Worm (Caenorhabditis elegans) whole organism, L4 larva: Measurements from ENCODE around the gene flp-21.

Experiments
- F10B5.3 ChIP-seq: sonication (generic microtip); optimal IDR thresholded peaks from 2 replicates; lab custom pipeline; 2016; ENCODE audit warnings: mild to moderate bottlenecking, missing genetic modification characterization, missing compliant biosample characterization
- F37D6.2 ChIP-seq: sonication (generic microtip); optimal IDR thresholded peaks from 2 replicates; lab custom pipeline; 2016; ENCODE audit warnings: mild to moderate bottlenecking, missing genetic modification characterization, missing compliant biosample characterization
- R02D3.7 ChIP-seq: fragments of 150-350 bp; sonication (generic microtip); optimal IDR thresholded peaks from 3 replicates; lab custom pipeline; 2014; ENCODE audit warnings: missing biosample characterization, missing genetic modification characterization
- Y5F2A.4 ChIP-seq: fragments of 200-800 bp; sonication (Bioruptor generic); optimal IDR thresholded peaks from 2 replicates; lab custom pipeline; 2018; ENCODE audit warnings: mild to moderate bottlenecking, missing genetic modification characterization, missing compliant biosample characterization
- Y75B8A.6 ChIP-seq: fragments of 200-800 bp; sonication (Bioruptor generic); IDR thresholded peaks from 2 replicates; pipeline ENCODE4 v1.3.6; 2022; ENCODE audit warnings: missing genetic modification reagents, missing genetic modification characterization, missing compliant biosample characterization
- ZK546.5 ChIP-seq, 2 experiments: sonication (generic microtip); optimal IDR thresholded peaks; 2 replicates each; lab custom pipeline; 2017; ENCODE audit warnings: missing biosample characterization in 2 of 2, missing genetic modification characterization in 2 of 2
- ceh-20 ChIP-seq: fragments of 200-800 bp; sonication (Bioruptor generic); IDR thresholded peaks from 2 replicates; pipeline ENCODE4 v1.3.6; 2022; ENCODE audit warnings: missing genetic modification reagents, missing genetic modification characterization, missing compliant biosample characterization
- cey-2 ChIP-seq: sonication (generic microtip); optimal IDR thresholded peaks from 3 replicates; lab custom pipeline; 2017; ENCODE audit warnings: missing genetic modification characterization, mild to moderate bottlenecking, missing compliant biosample characterization, antibody characterized with exemption, borderline replicate concordance; ENCODE audit not compliant: insufficient read depth
- daf-16 ChIP-seq, 3 experiments: sonication (generic microtip); optimal IDR thresholded peaks; 2 replicates each; lab custom pipeline; 2016 to 2017; ENCODE audit warnings: missing genetic modification characterization in 3 of 3, missing genetic modification reagents in 3 of 3, mild to moderate bottlenecking in 2 of 3, missing compliant biosample characterization in 2 of 3, missing biosample characterization in 1 of 3, moderate library complexity in 1 of 3
- dmd-6 ChIP-seq: fragments of 200-800 bp; sonication (Bioruptor generic); IDR thresholded peaks from 2 replicates; pipeline ENCODE4 v1.3.6; 2022; ENCODE audit warnings: missing genetic modification reagents, missing genetic modification characterization, missing compliant biosample characterization
- dpl-1 ChIP-seq: fragments of 150-350 bp; optimal IDR thresholded peaks from 2 replicates; lab custom pipeline; 2014; ENCODE audit warnings: missing biosample characterization, missing genetic modification reagents, missing genetic modification characterization
- dve-1 ChIP-seq: sonication (generic microtip); optimal IDR thresholded peaks from 2 replicates; lab custom pipeline; 2017; ENCODE audit warnings: antibody characterized with exemption, mild to moderate bottlenecking, missing genetic modification characterization, missing compliant biosample characterization; ENCODE audit not compliant: insufficient read depth
- egl-43 ChIP-seq: fragments of 200-800 bp; sonication (Bioruptor generic); IDR thresholded peaks from 2 replicates; pipeline ENCODE4 v1.3.6; 2022; ENCODE audit warnings: missing genetic modification reagents, missing genetic modification characterization, missing compliant biosample characterization
- fos-1 ChIP-seq: fragments of 150-350 bp; optimal IDR thresholded peaks from 2 replicates; lab custom pipeline; 2014; ENCODE audit warnings: missing biosample characterization, missing genetic modification characterization
- hlh-11 ChIP-seq: fragments of 200-800 bp; sonication (Bioruptor generic); optimal IDR thresholded peaks from 2 replicates; lab custom pipeline; 2018; ENCODE audit warnings: mild to moderate bottlenecking, missing genetic modification characterization, missing compliant biosample characterization
- hlh-30 ChIP-seq: sonication (generic microtip); optimal IDR thresholded peaks from 2 replicates; lab custom pipeline; 2017; ENCODE audit warnings: antibody characterized with exemption, mild to moderate bottlenecking, missing genetic modification characterization, missing compliant biosample characterization; ENCODE audit not compliant: insufficient read depth
- hmg-1.1 ChIP-seq: fragments of 200-800 bp; sonication (Bioruptor generic); IDR thresholded peaks from 2 replicates; pipeline ENCODE4 v1.3.6; 2022; ENCODE audit warnings: missing genetic modification reagents, missing genetic modification characterization, missing compliant biosample characterization
- lim-7 ChIP-seq: fragments of 200-800 bp; sonication (Bioruptor generic); IDR thresholded peaks from 2 replicates; pipeline ENCODE4 v1.3.6; 2022; ENCODE audit warnings: missing genetic modification characterization, missing compliant biosample characterization
- lin-1 ChIP-seq: fragments of 200-800 bp; sonication (Bioruptor generic); IDR thresholded peaks from 2 replicates; pipeline ENCODE4 v1.3.6; 2022; ENCODE audit warnings: missing genetic modification reagents, missing genetic modification characterization, missing compliant biosample characterization
- lin-13 ChIP-seq: fragments of 150-350 bp; optimal IDR thresholded peaks from 2 replicates; lab custom pipeline; 2014; ENCODE audit warnings: missing biosample characterization, missing genetic modification reagents, missing genetic modification characterization
- lin-15B ChIP-seq: fragments of 150-350 bp; sonication (generic microtip); optimal IDR thresholded peaks from 3 replicates; lab custom pipeline; 2014; ENCODE audit warnings: missing biosample characterization, missing genetic modification characterization
- madf-5 ChIP-seq, 2 experiments: fragments of 200-800 bp; sonication (Bioruptor generic); IDR thresholded peaks; 2 replicates each; pipeline ENCODE4 v1.3.6; 2022; ENCODE audit warnings: missing compliant biosample characterization in 2 of 2, missing genetic modification characterization in 2 of 2
- mdt-29 ChIP-seq: fragments of 200-800 bp; sonication (Bioruptor generic); IDR thresholded peaks from 2 replicates; pipeline ENCODE4 v1.3.6; 2022; ENCODE audit warnings: missing genetic modification reagents, missing genetic modification characterization, missing compliant biosample characterization
- mep-1 ChIP-seq: fragments of 150-350 bp; sonication (generic microtip); optimal IDR thresholded peaks from 3 replicates; lab custom pipeline; 2014; ENCODE audit warnings: missing biosample characterization, missing genetic modification characterization
- mxl-3 ChIP-seq: fragments of 200-800 bp; sonication (Bioruptor generic); optimal IDR thresholded peaks from 2 replicates; lab custom pipeline; 2018; ENCODE audit warnings: mild to moderate bottlenecking, missing genetic modification characterization, missing compliant biosample characterization
- nhr-10 ChIP-seq: fragments of 150-350 bp; optimal IDR thresholded peaks from 2 replicates; lab custom pipeline; 2014; ENCODE audit warnings: missing biosample characterization, missing genetic modification characterization
- nhr-102 ChIP-seq: sonication (generic microtip); optimal IDR thresholded peaks from 2 replicates; lab custom pipeline; 2016; ENCODE audit warnings: mild to moderate bottlenecking, missing genetic modification characterization, moderate library complexity, missing compliant biosample characterization
- nhr-11 ChIP-seq: fragments of 150-350 bp; optimal IDR thresholded peaks from 2 replicates; lab custom pipeline; 2014; ENCODE audit warnings: missing biosample characterization, missing genetic modification characterization
- nhr-28 ChIP-seq: fragments of 150-350 bp; optimal IDR thresholded peaks from 2 replicates; lab custom pipeline; 2014; ENCODE audit warnings: missing biosample characterization, missing genetic modification characterization
- nhr-76 ChIP-seq: fragments of 150-350 bp; optimal IDR thresholded peaks from 2 replicates; lab custom pipeline; 2014; ENCODE audit warnings: missing biosample characterization, missing genetic modification characterization
- php-3 ChIP-seq: fragments of 200-800 bp; sonication (Bioruptor generic); IDR thresholded peaks from 2 replicates; pipeline ENCODE4 v1.3.6; 2022; ENCODE audit warnings: missing genetic modification reagents, missing genetic modification characterization, missing compliant biosample characterization
- pqm-1 ChIP-seq: sonication (generic microtip); optimal IDR thresholded peaks from 2 replicates; lab custom pipeline; 2017; ENCODE audit warnings: missing biosample characterization, missing genetic modification characterization
- rbr-2 ChIP-seq: sonication (generic microtip); optimal IDR thresholded peaks from 2 replicates; lab custom pipeline; 2016; ENCODE audit warnings: missing genotype, missing genetic modification characterization, missing compliant biosample characterization
- set-16 ChIP-seq: fragments of 200-800 bp; sonication (Bioruptor generic); IDR thresholded peaks from 2 replicates; pipeline ENCODE4 v1.3.6; 2022; ENCODE audit warnings: missing genetic modification reagents, missing genetic modification characterization, missing compliant biosample characterization
- skn-1 ChIP-seq: fragments of 150-350 bp; optimal IDR thresholded peaks from 2 replicates; lab custom pipeline; 2014; ENCODE audit warnings: missing biosample characterization, missing genetic modification characterization
- spr-1 ChIP-seq: sonication (generic microtip); optimal IDR thresholded peaks from 2 replicates; lab custom pipeline; 2016; ENCODE audit warnings: mild to moderate bottlenecking, missing genetic modification characterization, missing compliant biosample characterization
- tra-1 ChIP-seq: fragments of 200-800 bp; sonication (Bioruptor generic); IDR thresholded peaks from 2 replicates; pipeline ENCODE4 v1.3.6; 2022; ENCODE audit warnings: missing genetic modification reagents, missing genetic modification characterization, missing compliant biosample characterization
- unc-130 ChIP-seq: sonication (generic microtip); optimal IDR thresholded peaks from 2 replicates; lab custom pipeline; 2016; ENCODE audit warnings: missing genetic modification reagents, missing genetic modification characterization, missing compliant biosample characterization
- ztf-11 ChIP-seq: fragments of 150-350 bp; optimal IDR thresholded peaks from 2 replicates; lab custom pipeline; 2014; ENCODE audit warnings: missing biosample characterization, missing genetic modification characterization
- ztf-7 ChIP-seq: fragments of 150-350 bp; optimal IDR thresholded peaks from 2 replicates; lab custom pipeline; 2014; ENCODE audit warnings: missing biosample characterization, missing genetic modification characterization

flp-21 gene

ce11 chrV:7759270-7759669 is 33.9 kb upstream of the flp-21 start (continued):
- TF ChIP-seq daf-16 (GFP tag; optimal IDR thresholded peaks at IDR 0.05; lab: Kevin White, UChicago) (peak in 1 of 2 experiments; percentile 92), daf-16 (tag; optimal IDR thresholded peaks at IDR 0.05; lab: Kevin White, UChicago) (peak; percentile 87), ztf-11 (no peak), hmg-1.1 (GFP tag; lab: Robert Waterston, UW) (0 out of 2 replicates have a peak, but pooled peaks have one; percentile 37), lin-13 (GFP tag; lab: Kevin White, UChicago) (no peak), spr-1 (tag; lab: Kevin White, UChicago) (no peak), nhr-10 (tag; lab: Kevin White, UChicago) (no peak), hlh-11 (peak; percentile 61), pqm-1 (no peak), nhr-28 (tag; lab: Kevin White, UChicago) (peak; percentile 76), nhr-11 (tag; lab: Kevin White, UChicago) (peak; percentile 78), set-16 (GFP tag; lab: Robert Waterston, UW) (no peak), rbr-2 (peak; percentile 52), lin-1 (no peak), mdt-29 (GFP tag; lab: Robert Waterston, UW) (no peak), unc-130 (GFP tag; lab: Kevin White, UChicago) (no peak), nhr-76 (tag; lab: Kevin White, UChicago) (no peak), F37D6.2 (tag; lab: Kevin White, UChicago) (no peak), ZK546.5 (tag; optimal IDR thresholded peaks at IDR 0.05; lab: Kevin White, UChicago) (no peak), madf-5 (GFP tag; IDR thresholded peaks at IDR 0.05; lab: Robert Waterston, UW) (no peak), Y75B8A.6 (GFP tag; lab: Robert Waterston, UW) (no peak), R02D3.7 (no peak), mep-1 (tag; lab: Kevin White, UChicago) (peak; percentile 63), ceh-20 (GFP tag; lab: Robert Waterston, UW) (peak; percentile 57; the same call in 1 of the 2 replicates), php-3 (GFP tag; lab: Robert Waterston, UW) (no peak), mxl-3 (GFP tag; lab: Kevin White, UChicago) (no peak), dpl-1 (GFP tag; lab: Kevin White, UChicago) (peak; percentile 17)

- peak; percentile 13 for TF ChIP-seq dve-1 (tag; lab: Kevin White, UChicago)
- TF ChIP-seq dmd-6, result peak; percentile 32; the same call in 1 of the 2 replicates
- TF ChIP-seq ztf-11, result no peak
- TF ChIP-seq daf-16 (GFP tag; optimal IDR thresholded peaks at IDR 0.05; lab: Kevin White, UChicago), result no peak
- TF ChIP-seq daf-16 (tag; optimal IDR thresholded peaks at IDR 0.05; lab: Kevin White, UChicago), result peak; percentile 64
- peak; percentile 20 for TF ChIP-seq ztf-7
- peak; percentile 28 for TF ChIP-seq pqm-1
- 0 out of 2 replicates have a peak, but pooled peaks have one; percentile 25 for TF ChIP-seq php-3 (GFP tag; lab: Robert Waterston, UW)
- no peak for TF ChIP-seq tra-1 (GFP tag; lab: Robert Waterston, UW)
Measured at ce11 chrV:7760174-7760573, 33.0 kb upstream of the flp-21 start, which contains the start of gene hint-3. hint-3 (plus strand) TSS chrV:7760474.

ce11 chrV:7761906-7762305 is 31.3 kb upstream of the flp-21 start:
- TF ChIP-seq Y5F2A.4 (no peak), mdt-29 (GFP tag; lab: Robert Waterston, UW) (0 out of 2 replicates have a peak, but pooled peaks have one; percentile 20)

ce11 chrV:7770961-7771360 is 22.2 kb upstream of the flp-21 start, which contains the start of gene frpr-3:
frpr-3 (plus strand) TSS chrV:7771261.
- TF ChIP-seq hlh-11 (no peak), nhr-102 (tag; lab: Kevin White, UChicago) (no peak), pqm-1 (no peak), egl-43 (GFP tag; lab: Robert Waterston, UW) (no peak), fos-1 (no peak), F10B5.3 (tag; lab: Kevin White, UChicago) (no peak), lin-15B (tag; lab: Kevin White, UChicago) (no peak), hlh-30 (tag; lab: Kevin White, UChicago) (no peak), ceh-20 (GFP tag; lab: Robert Waterston, UW) (no peak), cey-2 (tag; lab: Kevin White, UChicago) (no peak), lim-7 (GFP tag; lab: Robert Waterston, UW) (no peak), dpl-1 (GFP tag; lab: Kevin White, UChicago) (no peak), skn-1 (tag; lab: Kevin White, UChicago) (no peak)
